Fruit fly (Drosophila melanogaster) whole organism, embryonic: ENCODE measurements around the gene CG31131.

Experiments used
- B-H1 ChIP-seq: fragments of 200-800 bp; sonication (Bioruptor generic); IDR thresholded peaks from 3 replicates; pipeline ENCODE4 v1.3.6; 2022; ENCODE audit warnings: missing biosample characterization, missing genetic modification characterization
- B-H2 ChIP-seq: fragments of 200-800 bp; sonication (Bioruptor generic); optimal IDR thresholded peaks from 2 replicates; lab custom pipeline; 2018; ENCODE audit warnings: missing biosample characterization, mild to moderate bottlenecking, missing genetic modification characterization
- CG10431 ChIP-seq: fragments of 200-800 bp; sonication (Bioruptor generic); optimal IDR thresholded peaks from 3 replicates; lab custom pipeline; 2018; ENCODE audit warnings: missing biosample characterization, mild to moderate bottlenecking, missing genetic modification characterization
- CG11695 ChIP-seq: fragments of 200-800 bp; sonication (Bioruptor generic); IDR thresholded peaks from 3 replicates; pipeline ENCODE4 v1.3.6; 2022; ENCODE audit warnings: missing biosample characterization, missing genetic modification characterization
- CG12155 ChIP-seq: fragments of 200-800 bp; sonication (Bioruptor generic); optimal IDR thresholded peaks from 3 replicates; lab custom pipeline; 2016; ENCODE audit warnings: missing biosample characterization, missing genetic modification characterization
- CG14050 ChIP-seq: fragments of 200-800 bp; sonication (Bioruptor generic); IDR thresholded peaks from 3 replicates; pipeline ENCODE4 v1.3.6; 2022; ENCODE audit warnings: missing biosample characterization, missing genetic modification characterization
- CG14710 ChIP-seq: fragments of 200-800 bp; sonication (Bioruptor generic); optimal IDR thresholded peaks from 3 replicates; lab custom pipeline; 2019; ENCODE audit warnings: missing biosample characterization, mild to moderate bottlenecking, missing genetic modification characterization, moderate library complexity
- CG15073 ChIP-seq: fragments of 200-800 bp; sonication (Bioruptor generic); optimal IDR thresholded peaks from 2 replicates; lab custom pipeline; 2016; ENCODE audit warnings: missing biosample characterization, missing genetic modification characterization
- CG15269 ChIP-seq: fragments of 200-800 bp; sonication (Bioruptor generic); optimal IDR thresholded peaks from 2 replicates; lab custom pipeline; 2018; ENCODE audit warnings: missing biosample characterization, mild to moderate bottlenecking, missing genetic modification characterization, moderate library complexity
- CG17328 ChIP-seq: fragments of 200-800 bp; sonication (Bioruptor generic); IDR thresholded peaks from 2 replicates; pipeline ENCODE4 v1.3.6; 2022; ENCODE audit warnings: missing biosample characterization, missing genetic modification characterization
- CG17612 ChIP-seq: fragments of 200-800 bp; sonication (Bioruptor generic); IDR thresholded peaks from 2 replicates; pipeline ENCODE4 v1.3.6; 2022; ENCODE audit warnings: missing biosample characterization, missing genetic modification characterization
- CG18599 ChIP-seq: fragments of 200-800 bp; sonication (Bioruptor generic); optimal IDR thresholded peaks from 3 replicates; lab custom pipeline; 2017; ENCODE audit warnings: missing biosample characterization, missing genetic modification characterization, mild to moderate bottlenecking, moderate library complexity, missing genetic modification reagents
- CG2116 ChIP-seq: fragments of 200-800 bp; sonication (Bioruptor generic); optimal IDR thresholded peaks from 3 replicates; lab custom pipeline; 2018; ENCODE audit warnings: missing biosample characterization, mild to moderate bottlenecking, missing genetic modification characterization
- CG31388 ChIP-seq: fragments of 200-800 bp; sonication (Bioruptor generic); optimal IDR thresholded peaks from 2 replicates; lab custom pipeline; 2016; ENCODE audit warnings: missing biosample characterization, missing genetic modification characterization
- CG3281 ChIP-seq: fragments of 200-800 bp; sonication (Bioruptor generic); optimal IDR thresholded peaks from 3 replicates; lab custom pipeline; 2017; ENCODE audit warnings: missing biosample characterization, mild to moderate bottlenecking, missing genetic modification characterization
- CG33557 ChIP-seq: fragments of 200-800 bp; sonication (Bioruptor generic); optimal IDR thresholded peaks from 2 replicates; lab custom pipeline; 2019; ENCODE audit warnings: missing biosample characterization, mild to moderate bottlenecking, missing genetic modification characterization, moderate library complexity
- CG3838 ChIP-seq: fragments of 200-800 bp; sonication (Bioruptor generic); optimal IDR thresholded peaks from 3 replicates; lab custom pipeline; 2016; ENCODE audit warnings: missing biosample characterization, missing genetic modification characterization
- CG4854 ChIP-seq: fragments of 200-800 bp; sonication (Bioruptor generic); optimal IDR thresholded peaks from 2 replicates; lab custom pipeline; 2016; ENCODE audit warnings: missing biosample characterization, missing genetic modification characterization, inconsistent platforms
- CG5180 ChIP-seq: fragments of 200-800 bp; sonication (Bioruptor generic); optimal IDR thresholded peaks from 3 replicates; lab custom pipeline; 2017; ENCODE audit warnings: missing biosample characterization, missing genetic modification characterization, mild to moderate bottlenecking, moderate library complexity, missing genetic modification reagents
- CG6854 ChIP-seq: fragments of 200-800 bp; sonication (Bioruptor generic); optimal IDR thresholded peaks from 3 replicates; lab custom pipeline; 2017; ENCODE audit warnings: missing biosample characterization, mild to moderate bottlenecking, missing genetic modification characterization
- CG7745 ChIP-seq: fragments of 200-800 bp; sonication (Bioruptor generic); optimal IDR thresholded peaks from 2 replicates; lab custom pipeline; 2018; ENCODE audit warnings: missing biosample characterization, mild to moderate bottlenecking, missing genetic modification characterization, moderate library complexity
- CG7786 ChIP-seq: fragments of 200-800 bp; sonication (Bioruptor generic); optimal IDR thresholded peaks from 2 replicates; lab custom pipeline; 2016; ENCODE audit warnings: missing biosample characterization, missing genetic modification characterization
- CG7963 ChIP-seq: fragments of 200-800 bp; sonication (Bioruptor generic); IDR thresholded peaks from 3 replicates; pipeline ENCODE4 v1.3.6; 2022; ENCODE audit warnings: missing biosample characterization, missing genetic modification characterization; ENCODE audit not compliant: partially characterized antibody
- CG9437 ChIP-seq: fragments of 200-800 bp; sonication (Bioruptor generic); optimal IDR thresholded peaks from 2 replicates; lab custom pipeline; 2018; ENCODE audit warnings: missing biosample characterization, mild to moderate bottlenecking, missing genetic modification characterization
- CG9932 ChIP-seq: fragments of 200-800 bp; sonication (Bioruptor generic); IDR thresholded peaks from 2 replicates; pipeline ENCODE4 v1.3.6; 2022; ENCODE audit warnings: missing biosample characterization, missing genetic modification characterization
- D ChIP-seq, 2 experiments: fragments of 200-800 bp in 1 of 2; fragments of >200 bp in 1 of 2; sonication (Bioruptor generic) in 1 of 2; optimal IDR thresholded peaks; 2 replicates in 1 of 2; 3 replicates in 1 of 2; lab custom pipeline; 2017; ENCODE audit warnings: mild to moderate bottlenecking in 1 of 2, missing biosample characterization in 1 of 2, missing genetic modification characterization in 1 of 2, missing genetic modification reagents in 1 of 2
- Deaf1 ChIP-seq: fragments of 200-800 bp; optimal IDR thresholded peaks from 3 replicates; lab custom pipeline; 2019; ENCODE audit warnings: missing biosample characterization, mild to moderate bottlenecking, missing genetic modification characterization, moderate library complexity
- Fer2 ChIP-seq: fragments of 200-800 bp; sonication (Bioruptor generic); optimal IDR thresholded peaks from 2 replicates; lab custom pipeline; 2018; ENCODE audit warnings: missing biosample characterization, mild to moderate bottlenecking, missing genetic modification characterization, moderate library complexity
- Hand ChIP-seq: fragments of 200-800 bp; sonication (Bioruptor generic); optimal IDR thresholded peaks from 2 replicates; lab custom pipeline; 2017; ENCODE audit warnings: mild to moderate bottlenecking, missing biosample characterization, missing genetic modification reagents, missing genetic modification characterization
- Hr3 ChIP-seq: fragments of 200-800 bp; sonication (Bioruptor generic); optimal IDR thresholded peaks from 3 replicates; lab custom pipeline; 2016; ENCODE audit warnings: missing biosample characterization, missing genetic modification characterization
- Jarid2 ChIP-seq: fragments of 200-800 bp; sonication (Bioruptor generic); optimal IDR thresholded peaks from 3 replicates; lab custom pipeline; 2017; ENCODE audit warnings: mild to moderate bottlenecking, missing biosample characterization, missing genetic modification reagents, missing genetic modification characterization
- Scr ChIP-seq: fragments of 200-800 bp; sonication (Bioruptor generic); IDR thresholded peaks from 2 replicates; pipeline ENCODE4 v1.3.6; 2022; ENCODE audit warnings: missing biosample characterization, missing genetic modification characterization; ENCODE audit not compliant: partially characterized antibody
- ab ChIP-seq: fragments of 200-800 bp; sonication (Bioruptor generic); optimal IDR thresholded peaks from 2 replicates; lab custom pipeline; 2016; ENCODE audit warnings: missing biosample characterization, missing genetic modification characterization
- cato ChIP-seq: fragments of 200-800 bp; sonication (Bioruptor generic); optimal IDR thresholded peaks from 2 replicates; lab custom pipeline; 2016; ENCODE audit warnings: missing biosample characterization, missing genetic modification characterization, borderline replicate concordance
- crol ChIP-seq: fragments of 200-800 bp; sonication (Bioruptor generic); IDR thresholded peaks from 2 replicates; pipeline ENCODE4 v1.3.6; 2022; ENCODE audit warnings: missing biosample characterization, missing genetic modification characterization
- gcm2 ChIP-seq: fragments of 200-800 bp; sonication (Bioruptor generic); optimal IDR thresholded peaks from 2 replicates; lab custom pipeline; 2016; ENCODE audit warnings: missing biosample characterization, missing genetic modification characterization
- gfzf ChIP-seq: fragments of 200-800 bp; sonication (Bioruptor generic); optimal IDR thresholded peaks from 2 replicates; lab custom pipeline; 2016; ENCODE audit warnings: missing biosample characterization, mild to moderate bottlenecking, missing genetic modification characterization, moderate library complexity
- h ChIP-seq: fragments of >200 bp; optimal IDR thresholded peaks from 2 replicates; lab custom pipeline; 2017
- ham ChIP-seq: fragments of 200-800 bp; sonication (Bioruptor generic); IDR thresholded peaks from 2 replicates; pipeline ENCODE4 v1.3.6; 2022; ENCODE audit warnings: missing biosample characterization, missing genetic modification characterization
- jing ChIP-seq: fragments of 200-800 bp; sonication (Bioruptor generic); optimal IDR thresholded peaks from 2 replicates; lab custom pipeline; 2018; ENCODE audit warnings: missing biosample characterization, mild to moderate bottlenecking, missing genetic modification characterization
- lmd ChIP-seq: fragments of 200-800 bp; sonication (Bioruptor generic); IDR thresholded peaks from 2 replicates; pipeline ENCODE4 v1.3.6; 2022; ENCODE audit warnings: missing biosample characterization, missing genetic modification characterization
- nmo ChIP-seq: fragments of 200-800 bp; sonication (Bioruptor generic); optimal IDR thresholded peaks from 2 replicates; lab custom pipeline; 2018; ENCODE audit warnings: missing biosample characterization, mild to moderate bottlenecking, missing genetic modification characterization, moderate library complexity
- onecut ChIP-seq: fragments of 200-800 bp; sonication (Bioruptor generic); IDR thresholded peaks from 2 replicates; pipeline ENCODE4 v1.3.6; 2022; ENCODE audit warnings: missing biosample characterization, missing genetic modification characterization
- phol ChIP-seq: fragments of 200-800 bp; sonication (Bioruptor generic); optimal IDR thresholded peaks from 3 replicates; lab custom pipeline; 2018; ENCODE audit warnings: missing biosample characterization, mild to moderate bottlenecking, missing genetic modification characterization, moderate library complexity
- pzg ChIP-seq: fragments of 200-800 bp; sonication (Bioruptor generic); optimal IDR thresholded peaks from 3 replicates; lab custom pipeline; 2018; ENCODE audit warnings: missing biosample characterization, mild to moderate bottlenecking, missing genetic modification characterization, moderate library complexity
- sens ChIP-seq: fragments of 200-800 bp; sonication (Bioruptor generic); peaks from one replicate; lab custom pipeline; 2016; ENCODE audit warnings: missing biosample characterization, missing genetic modification characterization
- so ChIP-seq: fragments of 200-800 bp; sonication (Bioruptor generic); IDR thresholded peaks from 3 replicates; pipeline ENCODE4 v1.3.6; 2022; ENCODE audit warnings: missing biosample characterization, missing genetic modification characterization
- sqz ChIP-seq: fragments of 200-800 bp; sonication (Bioruptor generic); optimal IDR thresholded peaks from 3 replicates; lab custom pipeline; 2018; ENCODE audit warnings: missing biosample characterization, mild to moderate bottlenecking, missing genetic modification characterization
- tgo ChIP-seq: fragments of 200-800 bp; sonication (Bioruptor generic); IDR thresholded peaks from 3 replicates; pipeline ENCODE4 v1.3.6; 2022; ENCODE audit warnings: missing biosample characterization, missing genetic modification characterization

CG31131 gene

DNA sequence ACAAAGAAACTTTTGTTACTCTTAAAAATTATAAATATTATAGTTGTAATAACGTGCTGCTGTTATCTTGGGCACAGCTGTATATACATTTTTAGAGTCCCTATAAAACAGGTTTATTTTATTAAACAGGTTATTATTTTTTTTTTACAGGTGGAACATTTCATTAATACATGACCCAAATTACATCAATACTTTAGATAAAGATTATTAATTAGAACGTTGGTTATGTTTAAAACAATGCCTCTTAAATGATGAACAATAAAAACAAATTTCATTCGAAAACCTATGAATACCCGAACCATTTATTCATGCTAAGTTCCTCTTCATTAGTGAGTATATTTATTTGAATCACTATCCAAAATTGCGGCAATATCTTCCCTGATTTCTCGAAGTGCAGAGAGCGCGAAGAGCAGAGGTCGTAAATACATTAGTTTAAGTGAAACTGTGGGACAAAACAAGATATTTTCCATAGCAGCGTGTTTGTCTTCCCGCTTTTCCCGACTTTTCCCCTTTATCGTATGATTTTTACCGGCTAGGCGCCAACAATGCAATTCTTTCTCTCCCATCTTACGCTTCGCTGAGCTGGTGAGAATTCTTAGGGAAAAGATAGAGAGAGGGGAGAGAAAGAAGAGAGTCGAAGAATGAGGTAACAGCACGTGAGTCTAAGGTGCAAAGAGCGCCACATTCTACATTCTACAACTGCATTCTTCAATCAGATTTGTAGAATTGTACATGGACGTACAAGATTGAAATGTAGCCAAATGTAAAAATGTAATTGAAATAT, 25.8 kb upstream of the CG31131 start (continued):
- TF ChIP-seq sens (peak; percentile 88), jing (GFP tag; lab: Kevin White, UChicago) (peak; percentile 31), CG15073 (no peak), Fer2 (tag; lab: Kevin White, UChicago) (no peak), crol (peak; percentile 85), gfzf (GFP tag; lab: Kevin White, UChicago) (no peak), CG3838 (GFP tag; lab: Kevin White, UChicago) (no peak), CG7745 (tag; lab: Kevin White, UChicago) (no peak), CG9932 (GFP tag; lab: Robert Waterston, UW) (peak; percentile 69), Deaf1 (tag; lab: Kevin White, UChicago) (no peak), CG10431 (no peak), B-H2 (GFP tag; lab: Kevin White, UChicago) (no peak), CG7786 (GFP tag; lab: Kevin White, UChicago) (peak; percentile 58), h (lab: Kevin White, UChicago) (no peak), D (optimal IDR thresholded peaks at IDR 0.05; lab: Kevin White, UChicago) (no peak), D (GFP tag; optimal IDR thresholded peaks at IDR 0.05; lab: Kevin White, UChicago) (peak; percentile 24), Hand (no peak), CG12155 (GFP tag; lab: Kevin White, UChicago) (no peak), Scr (GFP tag; lab: Robert Waterston, UW) (no peak; the same call in 1 of the 2 replicates), onecut (GFP tag; lab: Robert Waterston, UW) (no peak), CG17328 (no peak), tgo (peak; percentile 62), lmd (peak; percentile 68), CG18599 (peak; percentile 15), CG3281 (GFP tag; lab: Kevin White, UChicago) (peak; percentile 38), CG4854 (GFP tag; lab: Kevin White, UChicago) (no peak), Jarid2 (no peak), pzg (no peak), CG2116 (GFP tag; lab: Kevin White, UChicago) (no peak), ham (GFP tag; lab: Robert Waterston, UW) (no peak), CG17612 (GFP tag; lab: Robert Waterston, UW) (no peak; the same call in 1 of the 2 replicates), CG6854 (GFP tag; lab: Kevin White, UChicago) (no peak), phol (tag; lab: Kevin White, UChicago) (peak; percentile 31), CG11695 (GFP tag; lab: Robert Waterston, UW) (no peak), gcm2 (GFP tag; lab: Kevin White, UChicago) (no peak), B-H1 (GFP tag; lab: Robert Waterston, UW) (peak; percentile 39; the same call in 2 of the 3 replicates), CG31388 (no peak), so (GFP tag; lab: Robert Waterston, UW) (no peak), sqz (GFP tag; lab: Kevin White, UChicago) (no peak), ab (GFP tag; lab: Kevin White, UChicago) (no peak), CG33557 (GFP tag; lab: Kevin White, UChicago) (no peak), CG14710 (peak; percentile 32), CG7963 (GFP tag; lab: Robert Waterston, UW) (no peak), CG14050 (GFP tag; lab: Robert Waterston, UW) (peak; percentile 24; the same call in 1 of the 3 replicates), CG9437 (GFP tag; lab: Kevin White, UChicago) (peak; percentile 65), CG5180 (GFP tag; lab: Kevin White, UChicago) (no peak), cato (GFP tag; lab: Kevin White, UChicago) (peak; percentile 38), Hr3 (GFP tag; lab: Kevin White, UChicago) (peak; percentile 33), nmo (peak; percentile 41), CG15269 (tag; lab: Kevin White, UChicago) (peak; percentile 7)
